Worm (Caenorhabditis elegans): ENCODE data around the gene rps-30.

DNA sequence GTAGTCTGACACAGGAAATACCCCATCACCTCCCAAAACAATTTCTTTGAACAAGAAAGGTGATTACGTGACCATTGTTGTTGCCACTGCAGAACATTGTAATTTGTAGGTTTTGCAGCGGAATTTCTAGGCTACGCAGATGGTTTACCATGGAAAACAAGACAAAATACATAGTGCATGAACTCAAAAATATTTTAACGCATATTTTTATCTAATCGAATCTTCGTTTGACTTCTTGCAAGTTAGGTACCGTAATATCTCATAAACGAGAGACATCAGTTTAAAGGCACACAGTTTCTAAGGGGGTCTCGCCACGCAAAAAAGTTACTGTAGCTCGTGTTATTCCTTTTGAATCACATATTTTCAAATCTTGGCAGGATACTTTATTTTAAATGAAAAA lies 2.6 kb downstream of the rps-30 start:
- TF ChIP-seq tab-1 (GFP tag; IDR thresholded peaks at IDR 0.05), result no peak
- no peak for TF ChIP-seq klf-2 (GFP tag; conservative IDR thresholded peaks at IDR 0.05)
- no peak for TF ChIP-seq ztf-23 (GFP tag; IDR thresholded peaks at IDR 0.05)
- no peak for TF ChIP-seq flt-1 (GFP tag; IDR thresholded peaks at IDR 0.05)
- no peak for TF ChIP-seq ztf-29 (GFP tag; IDR thresholded peaks at IDR 0.05)
- no peak for TF ChIP-seq cog-1 (tag; optimal IDR thresholded peaks at IDR 0.05)
- TF ChIP-seq med-1 (GFP tag; optimal IDR thresholded peaks at IDR 0.05; ENCODE audit: insufficient read depth), result no peak
- TF ChIP-seq ref-1 (GFP tag; conservative IDR thresholded peaks at IDR 0.05), result no peak
- no peak for TF ChIP-seq T22C8.4 (GFP tag; IDR thresholded peaks at IDR 0.05)
